Worm (Caenorhabditis elegans): ENCODE data around the gene srh-92.

- TF ChIP-seq him-1 (tag; optimal IDR thresholded peaks at IDR 0.05) (no peak), dao-5 (tag; optimal IDR thresholded peaks at IDR 0.05) (no peak)
Measured at ce11 chrV:7413107-7413774, 47.6 kb downstream of the srh-92 start, which contains the start of gene F18E3.11.
